Worm (Caenorhabditis elegans) whole organism, L3 larva: ENCODE data around the gene srh-194.

Experiments
- R02D3.7 ChIP-seq: fragments of 150-350 bp; optimal IDR thresholded peaks from 2 replicates; lab custom pipeline; 2014; ENCODE audit warnings: missing biosample characterization, missing genetic modification characterization
- ceh-28 ChIP-seq: fragments of 150-350 bp; optimal IDR thresholded peaks from 2 replicates; lab custom pipeline; 2014; ENCODE audit warnings: missing biosample characterization, missing genetic modification reagents, missing genetic modification characterization
- fos-1 ChIP-seq: fragments of 150-350 bp; optimal IDR thresholded peaks from 2 replicates; lab custom pipeline; 2014; ENCODE audit warnings: missing biosample characterization, missing genetic modification characterization
- nfya-1 ChIP-seq: sonication (generic microtip); optimal IDR thresholded peaks from 2 replicates; lab custom pipeline; 2017; ENCODE audit warnings: missing genetic modification characterization, mild to moderate bottlenecking, missing compliant biosample characterization, antibody characterized with exemption, moderate library complexity; ENCODE audit not compliant: insufficient read depth
- sea-2 ChIP-seq: fragments of 150-350 bp; sonication (generic microtip); optimal IDR thresholded peaks from 4 replicates; lab custom pipeline; 2014; ENCODE audit warnings: missing biosample characterization, missing genetic modification reagents, missing genetic modification characterization
- zag-1 ChIP-seq: fragments of 150-350 bp; optimal IDR thresholded peaks from 2 replicates; lab custom pipeline; 2014; ENCODE audit warnings: missing biosample characterization, missing genetic modification characterization
- ztf-11 ChIP-seq: fragments of 150-350 bp; optimal IDR thresholded peaks from 2 replicates; lab custom pipeline; 2014; ENCODE audit warnings: missing biosample characterization, missing genetic modification characterization

ce11 chrV:4315057-4315456, 21.7 kb upstream of the srh-194 start, which contains the start of gene srh-192:
- TF ChIP-seq fos-1 (tag; lab: Kevin White, UChicago) = no peak
- no peak for TF ChIP-seq R02D3.7
- TF ChIP-seq zag-1 (tag; lab: Kevin White, UChicago) = no peak
- TF ChIP-seq ceh-28 = no peak
- TF ChIP-seq ztf-11 = no peak
- no peak for TF ChIP-seq sea-2 (GFP tag; lab: Kevin White, UChicago)
- no peak for TF ChIP-seq nfya-1 (tag; lab: Kevin White, UChicago)
